Fruit fly (Drosophila melanogaster) S2 (cell line): ENCODE measurements around the gene 5-HT2B.

Source experiments
- CG8478 ChIP-seq: fragments of >200 bp; optimal IDR thresholded peaks from 2 replicates; lab custom pipeline; 2018
- CTCF ChIP-seq, 2 experiments: fragments of >200 bp; optimal IDR thresholded peaks; 2 replicates each; lab custom pipeline; 2018

DNA sequence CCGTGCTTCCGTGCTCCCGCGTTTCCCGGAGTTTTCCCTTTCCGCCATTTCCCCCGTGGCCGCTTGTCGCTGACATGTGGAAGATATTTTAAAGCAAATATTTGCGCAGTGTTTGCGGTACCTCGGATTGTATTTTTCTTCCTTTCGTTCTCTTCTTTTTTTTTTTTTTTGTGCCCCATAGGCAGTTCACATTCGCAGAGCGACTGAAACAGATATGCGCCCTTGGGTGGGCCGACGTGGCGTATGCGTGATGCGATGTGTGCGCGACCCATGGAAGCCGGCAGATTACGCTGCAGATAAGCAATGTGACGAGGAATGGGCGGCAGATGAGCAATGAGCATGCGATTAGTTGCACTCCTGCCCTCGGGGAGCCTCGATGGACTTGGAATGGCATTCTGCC lies 9.9 kb downstream of the 5-HT2B start:
- TF ChIP-seq CG8478 (lab: Kevin White, UChicago) (no peak), CTCF (optimal IDR thresholded peaks at IDR 0.05; lab: Kevin White, UChicago) (no peak)
